Fruit fly (Drosophila melanogaster): Measurements from ENCODE around the gene Mst27D.

Gene Mst27D

dm6 chr2L:7037773-7038327 is 22.8 kb downstream of the Mst27D start, which contains the start of gene milt (continued):
- TF ChIP-seq ci (GFP tag; IDR thresholded peaks at IDR 0.05) (no peak), psq (GFP tag; optimal IDR thresholded peaks at IDR 0.05) (no peak), otp (GFP tag; IDR thresholded peaks at IDR 0.05) (no peak), zen2 (GFP tag; IDR thresholded peaks at IDR 0.05; ENCODE audit: partially characterized antibody) (peak; percentile 71; the same call in 2 of the 3 replicates), BEAF-32 (GFP tag; optimal IDR thresholded peaks at IDR 0.05) (peak; percentile 81), tup (GFP tag; optimal IDR thresholded peaks at IDR 0.05) (no peak), CG31365 (tag; optimal IDR thresholded peaks at IDR 0.05) (no peak), dan (GFP tag; IDR thresholded peaks at IDR 0.05) (no peak), CG7839 (tag; optimal IDR thresholded peaks at IDR 0.05) (no peak), phol (tag; optimal IDR thresholded peaks at IDR 0.05) (peak; percentile 53), fru (optimal IDR thresholded peaks at IDR 0.05) (no peak), kah (GFP tag; optimal IDR thresholded peaks at IDR 0.05) (no peak), br (optimal IDR thresholded peaks at IDR 0.05) (no peak), CG11723 (GFP tag; optimal IDR thresholded peaks at IDR 0.05) (no peak), Dbx (GFP tag; IDR thresholded peaks at IDR 0.05) (0 out of 3 replicates have a peak, but pooled peaks have one; percentile 27), CG1603 (tag; optimal IDR thresholded peaks at IDR 0.05) (peak; percentile 65), Oli (tag; optimal IDR thresholded peaks at IDR 0.05) (no peak), CG1832 (GFP tag; optimal IDR thresholded peaks at IDR 0.05) (no peak), CG31441 (GFP tag; IDR thresholded peaks at IDR 0.05) (no peak), unpg (GFP tag; optimal IDR thresholded peaks at IDR 0.05) (no peak), CG11085 (GFP tag; IDR thresholded peaks at IDR 0.05) (no peak), ftz-f1 (GFP tag; optimal IDR thresholded peaks at IDR 0.05) (no peak), bbx (GFP tag; IDR thresholded peaks at IDR 0.05; ENCODE audit: partially characterized antibody) (peak; percentile 94), CG3847 (GFP tag; IDR thresholded peaks at IDR 0.05) (no peak), Jarid2 (GFP tag; optimal IDR thresholded peaks at IDR 0.05) (no peak), gem (tag; optimal IDR thresholded peaks at IDR 0.05) (no peak), Sox100B (GFP tag; optimal IDR thresholded peaks at IDR 0.05) (no peak), CG33557 (GFP tag; optimal IDR thresholded peaks at IDR 0.05) (no peak), Elba2 (GFP tag; optimal IDR thresholded peaks at IDR 0.05) (no peak), ase (GFP tag; IDR thresholded peaks at IDR 0.05) (no peak), CG4617 (GFP tag; optimal IDR thresholded peaks at IDR 0.05; ENCODE audit: borderline replicate concordance) (peak; percentile 78), knrl (GFP tag; IDR thresholded peaks at IDR 0.05; ENCODE audit: partially characterized antibody) (peak; percentile 81), CG9817 (tag; optimal IDR thresholded peaks at IDR 0.05) (no peak), Gug (GFP tag; IDR thresholded peaks at IDR 0.05) (no peak), CG4404 (GFP tag; IDR thresholded peaks at IDR 0.05) (no peak), CG11504 (tag; optimal IDR thresholded peaks at IDR 0.05) (no peak), CG32772 (GFP tag; IDR thresholded peaks at IDR 0.05) (no peak), Deaf1 (tag; optimal IDR thresholded peaks at IDR 0.05) (no peak), abd-A (tag; optimal IDR thresholded peaks at IDR 0.05) (no peak), CkIIα-i1 (GFP tag; IDR thresholded peaks at IDR 0.05) (no peak), CTCF (GFP tag; optimal IDR thresholded peaks at IDR 0.05) (no peak), pb (GFP tag; optimal IDR thresholded peaks at IDR 0.05) (no peak), Scr (GFP tag; IDR thresholded peaks at IDR 0.05; ENCODE audit: partially characterized antibody) (peak; percentile 85), ab (GFP tag; optimal IDR thresholded peaks at IDR 0.05) (no peak), D (optimal IDR thresholded peaks at IDR 0.05) (no peak), D (GFP tag; optimal IDR thresholded peaks at IDR 0.05) (no peak), sob (GFP tag; IDR thresholded peaks at IDR 0.05) (peak; percentile 25; the same call in 1 of the 2 replicates), pfk (GFP tag; optimal IDR thresholded peaks at IDR 0.05) (no peak), gce (GFP tag; IDR thresholded peaks at IDR 0.05) (no peak), dmrt99B (tag; optimal IDR thresholded peaks at IDR 0.05) (no peak), CG17359 (tag; optimal IDR thresholded peaks at IDR 0.05) (no peak), al (GFP tag; IDR thresholded peaks at IDR 0.05) (no peak)

All from whole organism, embryonic.